Worm (Caenorhabditis elegans) whole organism, early embryonic: ENCODE measurements around the gene fbxb-74.

ENCODE experiments used
- aly-1 ChIP-seq: sonication (generic microtip); optimal IDR thresholded peaks from 2 replicates; lab custom pipeline; 2016; ENCODE audit warnings: missing genetic modification characterization, missing compliant biosample characterization
- ama-1 ChIP-seq: fragments of 150-350 bp; optimal IDR thresholded peaks from 2 replicates; lab custom pipeline; 2014
- ceh-13 ChIP-seq: fragments of 200-800 bp; sonication (Bioruptor generic); optimal IDR thresholded peaks from 2 replicates; lab custom pipeline; 2018; ENCODE audit warnings: mild to moderate bottlenecking, missing genetic modification characterization, missing compliant biosample characterization
- ceh-36 ChIP-seq: sonication (generic microtip); optimal IDR thresholded peaks from 2 replicates; lab custom pipeline; 2016; ENCODE audit warnings: missing genetic modification characterization, inconsistent platforms, missing compliant biosample characterization
- ets-7 ChIP-seq: sonication (generic microtip); optimal IDR thresholded peaks from 2 replicates; lab custom pipeline; 2016; ENCODE audit warnings: missing genotype, missing genetic modification characterization, missing compliant biosample characterization
- flt-1 ChIP-seq: fragments of 200-800 bp; sonication (Bioruptor generic); IDR thresholded peaks from 2 replicates; pipeline ENCODE4 v1.3.6; 2022; ENCODE audit warnings: missing genetic modification characterization, missing compliant biosample characterization
- pes-1 ChIP-seq: fragments of 200-800 bp; sonication (Bioruptor generic); IDR thresholded peaks from 2 replicates; pipeline ENCODE4 v1.3.6; 2022; ENCODE audit warnings: missing genetic modification reagents, missing genetic modification characterization, missing compliant biosample characterization
- sea-1 ChIP-seq: fragments of 200-800 bp; sonication (Bioruptor generic); conservative IDR thresholded peaks from 2 replicates; pipeline ENCODE4 v1.3.6; 2022; ENCODE audit warnings: missing genetic modification characterization, missing compliant biosample characterization
- tbx-37 ChIP-seq: fragments of 200-800 bp; sonication (Bioruptor generic); conservative IDR thresholded peaks from 2 replicates; pipeline ENCODE4 v1.3.6; 2022; ENCODE audit warnings: missing genetic modification reagents, missing genetic modification characterization, missing compliant biosample characterization
- tra-4 ChIP-seq: sonication (generic microtip); optimal IDR thresholded peaks from 2 replicates; lab custom pipeline; 2017; ENCODE audit warnings: missing genetic modification characterization, missing compliant biosample characterization

DNA sequence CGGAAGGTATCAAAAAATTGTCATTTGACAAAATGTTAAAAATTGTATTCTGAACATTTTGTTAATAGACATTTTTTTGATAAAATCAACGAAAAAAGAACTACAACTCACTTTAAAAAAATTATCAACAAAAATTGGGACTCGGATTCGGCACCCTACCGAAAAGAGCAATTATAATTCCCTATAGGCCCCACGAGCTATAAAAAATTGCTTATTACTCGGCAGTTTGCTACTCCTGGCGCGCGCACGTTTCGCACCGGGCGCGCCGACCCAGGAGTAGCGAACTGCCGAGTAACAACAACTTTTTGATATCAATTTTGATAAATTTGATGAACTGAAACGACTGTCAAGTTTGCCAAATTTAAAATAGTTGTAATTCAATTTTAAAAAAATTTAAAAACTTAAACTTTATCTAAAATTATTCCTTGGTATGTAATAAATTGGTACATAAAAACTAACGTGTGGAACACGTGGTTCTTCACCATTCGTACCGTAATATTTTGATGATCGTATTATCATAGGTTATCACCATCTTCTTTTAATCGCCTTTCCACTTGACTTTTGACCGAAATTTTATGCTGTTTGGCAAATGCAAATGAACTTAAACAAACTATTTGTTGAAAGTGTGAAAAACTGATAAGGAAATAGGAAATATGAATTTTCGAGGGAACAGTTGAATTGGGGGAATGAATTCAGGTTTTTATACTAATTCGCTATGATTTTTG is 36.4 kb upstream of the fbxb-74 start:
- no peak for TF ChIP-seq flt-1 (GFP tag; lab: Robert Waterston, UW)
- no peak for TF ChIP-seq ama-1 (lab: Kevin White, UChicago)
- no peak for TF ChIP-seq tbx-37 (GFP tag; lab: Robert Waterston, UW)
- no peak for TF ChIP-seq ceh-13
- TF ChIP-seq sea-1 = no peak
- no peak for TF ChIP-seq aly-1 (tag; lab: Kevin White, UChicago)
- TF ChIP-seq tra-4 (tag; lab: Kevin White, UChicago) = no peak
- TF ChIP-seq pes-1 (GFP tag; lab: Robert Waterston, UW) = no peak
- no peak for TF ChIP-seq ets-7 (tag; lab: Kevin White, UChicago)
- no peak for TF ChIP-seq ceh-36 (tag; lab: Kevin White, UChicago)
